Worm (Caenorhabditis elegans): ENCODE measurements around the gene lin-23.

DNA sequence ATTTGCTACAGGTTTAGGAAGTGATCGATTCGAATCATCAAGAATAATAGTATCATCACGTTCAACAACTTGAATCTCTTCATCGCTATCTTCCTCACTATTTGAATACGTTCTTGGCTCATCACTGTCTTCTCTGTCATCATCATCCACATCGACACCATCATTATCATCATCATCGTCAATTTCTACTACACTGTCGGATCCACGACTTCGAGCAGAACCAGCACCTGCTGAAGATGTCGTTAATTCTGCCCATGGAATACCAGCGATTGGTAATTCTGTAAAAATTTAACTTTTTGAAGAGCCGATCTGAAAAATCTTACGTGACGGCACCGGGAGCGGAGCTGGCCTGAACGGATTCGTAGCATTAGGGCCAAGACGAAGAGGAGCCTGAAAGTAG lies 21.1 kb upstream of the lin-23 start:
- TF ChIP-seq nhr-11 (tag; optimal IDR thresholded peaks at IDR 0.05): no peak
- TF ChIP-seq elt-2 (tag; optimal IDR thresholded peaks at IDR 0.05): no peak
- TF ChIP-seq pha-4 (tag; optimal IDR thresholded peaks at IDR 0.05): no peak
- TF ChIP-seq ceh-9 (tag; optimal IDR thresholded peaks at IDR 0.05): no peak

Data from whole organism, late embryonic.